Fruit fly (Drosophila melanogaster): Measurements from ENCODE around the gene ogre.

The ogre gene

DNA sequence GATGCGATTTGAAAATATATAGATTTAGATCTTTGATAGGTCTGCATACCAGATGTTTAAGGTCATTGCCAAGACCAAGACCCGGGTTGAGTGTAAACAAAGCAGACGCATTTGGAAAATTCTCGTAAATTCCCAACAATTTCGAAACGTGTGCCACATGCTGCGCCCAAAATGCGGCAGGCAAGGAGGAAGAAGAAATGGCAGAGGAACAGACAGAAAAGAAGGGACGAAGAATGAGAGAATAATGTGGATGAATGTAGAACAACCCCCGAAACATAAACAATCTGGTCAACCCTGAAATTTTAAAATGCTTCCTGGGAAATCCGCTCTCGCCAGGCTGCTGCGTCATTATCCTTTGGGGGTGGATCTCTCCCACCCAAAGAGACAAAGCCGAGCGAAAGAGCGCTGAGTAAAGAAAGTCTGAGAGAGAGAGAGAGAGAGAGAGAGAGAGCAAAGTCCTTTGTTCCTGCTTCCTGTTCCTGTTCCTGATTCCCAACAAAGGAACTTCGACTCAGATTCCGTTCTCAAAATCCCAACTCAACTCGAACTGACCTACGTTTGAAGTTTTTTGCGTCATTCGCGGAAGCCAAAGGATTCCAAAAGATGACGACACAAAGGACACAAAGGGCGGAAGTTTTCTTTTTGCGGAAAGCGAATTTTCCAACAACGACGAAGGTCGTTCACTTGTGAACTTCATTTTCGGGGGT, 2.3 kb downstream of the ogre start:
- TF ChIP-seq Myc (optimal IDR thresholded peaks at IDR 0.05) (no peak), dl (GFP tag; optimal IDR thresholded peaks at IDR 0.05; ENCODE audit: insufficient read depth in 1 of 2, partially characterized antibody in 2 of 2) (peak; percentile 24 to 38), Sp1 (GFP tag; optimal IDR thresholded peaks at IDR 0.05) (no peak), CrebA (GFP tag; optimal IDR thresholded peaks at IDR 0.05; ENCODE audit: borderline replicate concordance) (no peak), Mio (GFP tag; optimal IDR thresholded peaks at IDR 0.05) (no peak), CG32264 (GFP tag; optimal IDR thresholded peaks at IDR 0.05) (no peak), psq (GFP tag; optimal IDR thresholded peaks at IDR 0.05) (peak; percentile 60), Vsx2 (GFP tag; optimal IDR thresholded peaks at IDR 0.05; ENCODE audit: partially characterized antibody) (no peak)

DNA sequence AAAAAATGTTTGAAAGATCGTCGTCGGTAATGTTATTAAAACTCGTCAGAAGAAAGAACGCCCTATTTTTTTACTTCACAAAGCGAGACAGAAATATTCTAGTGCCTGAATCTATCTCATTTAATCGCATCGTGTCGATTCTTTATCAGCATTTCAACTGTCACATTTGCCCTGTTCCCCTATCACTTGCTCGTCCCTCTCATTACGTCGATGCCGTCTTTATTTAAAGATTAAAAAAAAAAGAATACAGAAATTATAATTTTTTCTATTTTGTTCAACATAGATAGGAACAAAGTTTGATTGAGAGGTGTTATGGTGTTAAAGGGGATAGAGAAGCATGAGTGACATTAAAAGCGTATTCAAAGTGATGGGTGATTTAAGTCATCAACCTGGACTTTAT, 3.0 kb downstream of the ogre start:
- TF ChIP-seq CG32264 (GFP tag; optimal IDR thresholded peaks at IDR 0.05) = no peak
- no peak for TF ChIP-seq Hnf4 (GFP tag; optimal IDR thresholded peaks at IDR 0.05)
- TF ChIP-seq Myc (optimal IDR thresholded peaks at IDR 0.05) = no peak
- TF ChIP-seq dmrt93B (GFP tag; optimal IDR thresholded peaks at IDR 0.05) = no peak
- no peak for TF ChIP-seq sv (GFP tag; optimal IDR thresholded peaks at IDR 0.05)
- no peak for TF ChIP-seq OdsH (GFP tag; optimal IDR thresholded peaks at IDR 0.05)
- no peak for TF ChIP-seq jim (GFP tag; optimal IDR thresholded peaks at IDR 0.05)
- TF ChIP-seq sage (GFP tag; optimal IDR thresholded peaks at IDR 0.05) = no peak
- TF ChIP-seq h (GFP tag; optimal IDR thresholded peaks at IDR 0.05) = no peak
- no peak for TF ChIP-seq usp (GFP tag; optimal IDR thresholded peaks at IDR 0.05)

DNA sequence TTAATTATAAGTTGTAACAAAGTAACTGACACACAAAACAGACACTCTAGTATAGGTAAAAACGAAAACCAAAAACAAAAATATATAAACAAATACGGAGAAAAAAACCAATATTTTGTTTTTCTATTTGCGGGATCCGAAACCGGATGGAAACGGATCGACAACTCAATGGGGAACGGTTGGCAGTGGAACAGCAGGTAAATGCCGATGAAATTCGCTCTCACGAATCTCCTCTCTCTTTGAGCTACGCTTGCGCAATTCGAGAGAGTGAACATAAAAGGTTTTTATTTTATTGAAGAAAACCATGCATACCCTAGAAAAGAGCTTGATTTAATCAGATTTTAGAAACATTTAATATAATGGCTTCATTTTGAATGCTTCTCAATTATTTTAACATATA, 4.0 kb downstream of the ogre start:
- TF ChIP-seq rgr (GFP tag; optimal IDR thresholded peaks at IDR 0.05) (no peak), Dif (GFP tag; optimal IDR thresholded peaks at IDR 0.05; ENCODE audit: partially characterized antibody) (peak; percentile 33)

DNA sequence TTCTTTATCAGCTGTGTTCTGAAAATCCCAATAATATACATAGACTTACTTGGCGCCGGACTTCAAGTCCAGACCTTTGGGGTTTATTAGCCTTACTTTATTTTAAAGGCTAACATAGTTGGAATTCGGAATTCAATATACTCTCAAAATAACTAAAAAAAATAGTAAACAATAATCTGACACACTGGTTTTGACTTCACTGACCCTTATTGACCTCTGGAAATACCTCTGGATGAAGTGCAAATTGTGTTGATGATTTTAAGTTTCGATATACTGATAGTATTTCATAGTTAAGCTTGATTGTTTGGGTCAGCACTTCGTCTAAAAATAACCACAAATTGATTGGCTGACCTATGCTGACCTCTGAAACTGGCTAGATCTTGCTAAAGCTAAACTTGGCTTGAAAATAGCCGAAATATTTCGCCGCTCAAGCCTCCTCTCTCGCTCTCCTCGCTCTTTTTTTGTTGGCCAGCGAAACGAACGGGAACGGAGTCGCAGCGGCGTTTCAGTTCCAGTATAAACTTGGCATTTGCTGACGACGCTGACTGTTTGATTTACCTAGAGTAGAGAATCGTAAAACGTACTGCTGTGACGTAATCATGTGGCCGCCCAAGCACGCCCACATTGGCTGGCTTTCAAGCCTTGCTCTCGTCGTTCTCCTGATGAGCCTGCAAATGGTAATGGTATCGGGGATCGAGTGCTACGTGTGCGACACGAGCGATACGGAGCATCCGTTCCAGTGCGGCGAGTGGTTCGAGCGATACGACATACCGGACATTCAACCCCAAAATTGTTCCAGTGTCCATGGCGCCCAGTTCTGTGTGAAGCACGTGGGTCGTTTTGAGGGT, 4.9 kb downstream of the ogre start, which contains the start of gene bou:
Gene bou, plus strand, starts transcription at position 507 of the 848 bp plus-strand sequence.
- TF ChIP-seq Dif (GFP tag; optimal IDR thresholded peaks at IDR 0.05; ENCODE audit: partially characterized antibody) (peak; percentile 33), CrebA (GFP tag; optimal IDR thresholded peaks at IDR 0.05; ENCODE audit: borderline replicate concordance) (no peak), Myc (optimal IDR thresholded peaks at IDR 0.05) (peak; percentile 55)

DNA sequence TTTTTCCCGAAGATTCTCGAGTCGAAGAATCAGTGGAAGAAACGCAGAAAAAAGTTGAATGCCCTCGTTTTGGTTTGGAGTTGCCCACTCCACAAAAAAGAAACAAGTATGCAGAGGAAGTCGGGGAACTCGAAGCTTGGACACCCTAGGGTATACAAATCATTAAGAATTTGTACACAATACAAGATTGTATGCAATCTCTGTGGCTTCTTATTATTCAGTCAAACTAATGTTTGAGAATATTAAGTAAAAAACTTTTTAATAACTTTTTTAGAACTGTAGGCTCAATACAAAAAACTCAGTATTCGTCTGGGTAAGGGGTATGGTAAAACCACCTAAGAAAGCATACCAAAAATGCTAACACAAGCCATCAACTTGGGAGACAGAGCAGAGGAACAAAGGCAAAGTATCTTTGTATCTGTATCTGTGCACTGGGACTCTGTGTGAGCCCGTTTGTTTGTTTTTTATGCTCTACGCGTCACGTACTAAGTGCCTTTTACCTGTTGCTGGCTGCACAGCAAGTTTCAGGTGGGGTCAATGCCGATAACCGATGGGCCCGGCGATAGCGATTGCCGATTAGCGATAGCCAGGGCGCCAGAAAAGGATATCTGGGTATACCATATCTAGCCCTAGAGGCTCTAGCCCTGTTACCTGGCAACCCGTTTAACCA, 5.8 kb downstream of the ogre start:
- TF ChIP-seq br (GFP tag; optimal IDR thresholded peaks at IDR 0.05) (peak; percentile 96), Sp1 (GFP tag; optimal IDR thresholded peaks at IDR 0.05) (peak; percentile 95), h (GFP tag; optimal IDR thresholded peaks at IDR 0.05) (peak; percentile 95), rgr (GFP tag; optimal IDR thresholded peaks at IDR 0.05) (peak; percentile 95), GATAd (GFP tag; optimal IDR thresholded peaks at IDR 0.05) (peak; percentile 23), CG9705 (GFP tag; optimal IDR thresholded peaks at IDR 0.05) (peak; percentile 75), Vsx2 (GFP tag; optimal IDR thresholded peaks at IDR 0.05; ENCODE audit: partially characterized antibody) (no peak), Hr78 (GFP tag; optimal IDR thresholded peaks at IDR 0.05) (no peak), Mio (GFP tag; optimal IDR thresholded peaks at IDR 0.05) (no peak), brk (GFP tag; optimal IDR thresholded peaks at IDR 0.05) (peak; percentile 80), Rel (GFP tag; optimal IDR thresholded peaks at IDR 0.05) (peak; percentile 88), Rel (tag; optimal IDR thresholded peaks at IDR 0.05) (peak; percentile 75), Abd-B (GFP tag; optimal IDR thresholded peaks at IDR 0.05) (no peak), Dif (GFP tag; optimal IDR thresholded peaks at IDR 0.05; ENCODE audit: partially characterized antibody) (peak; percentile 18), psq (GFP tag; optimal IDR thresholded peaks at IDR 0.05) (peak; percentile 97), jim (GFP tag; optimal IDR thresholded peaks at IDR 0.05) (peak; percentile 1), CrebA (GFP tag; optimal IDR thresholded peaks at IDR 0.05; ENCODE audit: borderline replicate concordance) (peak; percentile 92), Hr83 (GFP tag; optimal IDR thresholded peaks at IDR 0.05; ENCODE audit: poor library complexity, severe bottlenecking) (no peak), dmrt93B (GFP tag; optimal IDR thresholded peaks at IDR 0.05) (peak; percentile 81), CG32264 (GFP tag; optimal IDR thresholded peaks at IDR 0.05) (peak; percentile 90), dsf (GFP tag; optimal IDR thresholded peaks at IDR 0.05; ENCODE audit: borderline replicate concordance) (peak; percentile 77), sv (GFP tag; optimal IDR thresholded peaks at IDR 0.05) (peak; percentile 57), sage (GFP tag; optimal IDR thresholded peaks at IDR 0.05) (peak; percentile 86), Hnf4 (GFP tag; optimal IDR thresholded peaks at IDR 0.05) (peak; percentile 94), dl (GFP tag; optimal IDR thresholded peaks at IDR 0.05; ENCODE audit: insufficient read depth in 1 of 2, partially characterized antibody in 2 of 2) (peak in 1 of 2 experiments; percentile 17), tai (GFP tag; optimal IDR thresholded peaks at IDR 0.05) (peak; percentile 92), usp (GFP tag; optimal IDR thresholded peaks at IDR 0.05) (no peak), HLH106 (tag; optimal IDR thresholded peaks at IDR 0.05) (peak; percentile 94), OdsH (GFP tag; optimal IDR thresholded peaks at IDR 0.05) (peak; percentile 94), lola (GFP tag; optimal IDR thresholded peaks at IDR 0.05) (no peak), woc (GFP tag; optimal IDR thresholded peaks at IDR 0.05) (peak; percentile 99), foxo (GFP tag; optimal IDR thresholded peaks at IDR 0.05) (peak; percentile 47 to 95), fru (GFP tag; optimal IDR thresholded peaks at IDR 0.05) (peak; percentile 97)
